Worm (Caenorhabditis elegans): ENCODE results near the gene C30G12.2.

DNA sequence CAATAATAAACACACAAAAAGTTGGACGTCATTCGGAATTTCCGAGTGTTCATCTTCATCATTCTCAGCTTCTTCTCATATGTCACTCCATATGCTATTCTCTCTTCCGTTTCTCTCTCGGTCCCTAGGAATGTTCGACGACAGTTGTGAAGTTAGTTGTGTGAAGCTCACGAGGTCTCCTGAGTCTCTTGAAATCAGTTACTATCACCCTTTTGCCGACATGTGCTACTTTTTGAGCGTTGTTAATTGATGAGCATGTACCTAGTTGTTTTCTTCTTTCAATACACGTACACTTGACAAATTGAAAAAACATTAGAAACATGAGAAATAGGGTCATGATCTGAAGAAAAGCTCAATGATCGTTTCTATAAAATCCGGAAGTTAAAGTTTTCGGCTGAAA lies 33.1 kb downstream of the C30G12.2 start:
- TF ChIP-seq sea-2 (GFP tag; optimal IDR thresholded peaks at IDR 0.05) (no peak), skn-1 (tag; optimal IDR thresholded peaks at IDR 0.05) (no peak), snpc-4 (tag; optimal IDR thresholded peaks at IDR 0.05) (peak; percentile 21), nhr-12 (tag; optimal IDR thresholded peaks at IDR 0.05) (no peak), nhr-11 (tag; optimal IDR thresholded peaks at IDR 0.05) (peak; percentile 67), pqm-1 (tag; optimal IDR thresholded peaks at IDR 0.05) (no peak)
